Worm (Caenorhabditis elegans) whole organism, L1 larva: ENCODE data around the gene T04A8.7.

Source experiments
- C04F5.9 ChIP-seq: sonication (generic microtip); optimal IDR thresholded peaks from 2 replicates; lab custom pipeline; 2016; ENCODE audit warnings: missing genetic modification characterization, missing compliant biosample characterization
- C34B4.2 ChIP-seq: sonication (generic microtip); optimal IDR thresholded peaks from 2 replicates; lab custom pipeline; 2017; ENCODE audit warnings: mild to moderate bottlenecking, missing genetic modification characterization, missing compliant biosample characterization
- F16B12.6 ChIP-seq: fragments of 150-350 bp; optimal IDR thresholded peaks from 2 replicates; lab custom pipeline; 2014; ENCODE audit warnings: missing biosample characterization, missing genetic modification characterization
- Y116A8C.19 ChIP-seq: sonication (generic microtip); optimal IDR thresholded peaks from 2 replicates; lab custom pipeline; 2016; ENCODE audit warnings: missing compliant biosample characterization, missing genetic modification characterization, borderline replicate concordance
- aha-1 ChIP-seq: fragments of 150-350 bp; optimal IDR thresholded peaks from 2 replicates; lab custom pipeline; 2014; ENCODE audit warnings: missing biosample characterization, missing genetic modification characterization
- alr-1 ChIP-seq: fragments of 200-800 bp; sonication (Bioruptor generic); optimal IDR thresholded peaks from 2 replicates; lab custom pipeline; 2018; ENCODE audit warnings: borderline replicate concordance, mild to moderate bottlenecking, missing genetic modification characterization, missing compliant biosample characterization
- ama-1 ChIP-seq: fragments of 150-350 bp; optimal IDR thresholded peaks from 2 replicates; lab custom pipeline; 2014
- dpl-1 ChIP-seq, 3 experiments: fragments of 150-350 bp in 2 of 3; sonication (generic microtip) in 1 of 3; optimal IDR thresholded peaks; 2 replicates each; lab custom pipeline; 2014 to 2017; ENCODE audit warnings: missing biosample characterization in 3 of 3, missing genetic modification characterization in 3 of 3, missing genetic modification reagents in 3 of 3
- dsc-1 ChIP-seq: sonication (generic microtip); optimal IDR thresholded peaks from 2 replicates; lab custom pipeline; 2016; ENCODE audit warnings: mild to moderate bottlenecking, missing genetic modification characterization, missing compliant biosample characterization
- efl-1 ChIP-seq, 4 experiments: fragments of 150-350 bp; optimal IDR thresholded peaks in 3 of 4; peaks in 1 of 4; 1 replicate in 1 of 4; 2 replicates in 3 of 4; lab custom pipeline; 2014; ENCODE audit warnings: missing biosample characterization in 2 of 4, missing genetic modification characterization in 2 of 4, missing genetic modification reagents in 2 of 4
- efl-3 ChIP-seq: fragments of 200-800 bp; sonication (Bioruptor generic); optimal IDR thresholded peaks from 2 replicates; lab custom pipeline; 2018; ENCODE audit warnings: mild to moderate bottlenecking, missing genetic modification characterization, missing compliant biosample characterization
- elt-2 ChIP-seq: sonication (generic microtip); optimal IDR thresholded peaks from 2 replicates; lab custom pipeline; 2016; ENCODE audit warnings: missing genetic modification characterization, mild to moderate bottlenecking, inconsistent platforms, missing compliant biosample characterization, missing genetic modification reagents
- ets-5 ChIP-seq: fragments of 200-800 bp; sonication (Bioruptor generic); IDR thresholded peaks from 2 replicates; pipeline ENCODE4 v1.3.6; 2022; ENCODE audit warnings: missing genetic modification characterization, missing compliant biosample characterization
- fkh-10 ChIP-seq: sonication (generic microtip); optimal IDR thresholded peaks from 2 replicates; lab custom pipeline; 2017; ENCODE audit warnings: missing biosample characterization, missing genetic modification reagents, missing genetic modification characterization
- fkh-8 ChIP-seq: sonication (generic microtip); optimal IDR thresholded peaks from 2 replicates; lab custom pipeline; 2016; ENCODE audit warnings: mild to moderate bottlenecking, missing genetic modification characterization, missing compliant biosample characterization
- fos-1 ChIP-seq: fragments of 150-350 bp; optimal IDR thresholded peaks from 2 replicates; lab custom pipeline; 2014; ENCODE audit warnings: missing biosample characterization, missing genetic modification characterization
- grh-1 ChIP-seq: fragments of 200-800 bp; sonication (Bioruptor generic); IDR thresholded peaks from 2 replicates; pipeline ENCODE4 v1.3.6; 2022; ENCODE audit warnings: missing genetic modification reagents, missing genetic modification characterization, missing compliant biosample characterization
- hlh-17 ChIP-seq: fragments of 200-800 bp; sonication (Bioruptor generic); optimal IDR thresholded peaks from 2 replicates; lab custom pipeline; 2018; ENCODE audit warnings: missing genetic modification characterization, mild to moderate bottlenecking, missing compliant biosample characterization, moderate library complexity, borderline replicate concordance
- hlh-4 ChIP-seq: sonication (generic microtip); optimal IDR thresholded peaks from 2 replicates; lab custom pipeline; 2016; ENCODE audit warnings: mild to moderate bottlenecking, missing genetic modification characterization, missing compliant biosample characterization
- lir-3 ChIP-seq: sonication (generic microtip); optimal IDR thresholded peaks from 2 replicates; lab custom pipeline; 2016; ENCODE audit warnings: mild to moderate bottlenecking, missing genetic modification characterization, moderate library complexity, missing compliant biosample characterization; ENCODE audit not compliant: poor library complexity
- lsy-2 ChIP-seq, 2 experiments: fragments of 150-350 bp; optimal IDR thresholded peaks; 2 replicates each; lab custom pipeline; 2014; ENCODE audit warnings: missing biosample characterization in 2 of 2, missing genetic modification characterization in 2 of 2
- mep-1 ChIP-seq: fragments of 150-350 bp; optimal IDR thresholded peaks from 2 replicates; lab custom pipeline; 2014; ENCODE audit warnings: missing biosample characterization, missing genetic modification characterization
- nhr-11 ChIP-seq: fragments of 150-350 bp; optimal IDR thresholded peaks from 2 replicates; lab custom pipeline; 2014; ENCODE audit warnings: missing biosample characterization, missing genetic modification characterization
- nhr-12 ChIP-seq: sonication (generic microtip); optimal IDR thresholded peaks from 2 replicates; lab custom pipeline; 2017; ENCODE audit warnings: missing biosample characterization, missing genetic modification characterization
- nhr-19 ChIP-seq: fragments of 200-800 bp; sonication (Bioruptor generic); conservative IDR thresholded peaks from 2 replicates; pipeline ENCODE4 v1.3.6; 2022; ENCODE audit warnings: missing genetic modification characterization, missing compliant biosample characterization
- nhr-237 ChIP-seq: fragments of 150-350 bp; optimal IDR thresholded peaks from 2 replicates; lab custom pipeline; 2014; ENCODE audit warnings: missing biosample characterization, missing genetic modification characterization
- nhr-76 ChIP-seq: sonication (generic microtip); optimal IDR thresholded peaks from 2 replicates; lab custom pipeline; 2017; ENCODE audit warnings: missing biosample characterization, missing genetic modification characterization
- nhr-85 ChIP-seq: sonication (generic microtip); peaks from one replicate; lab custom pipeline; 2016; ENCODE audit warnings: missing genetic modification characterization, inconsistent platforms, missing compliant biosample characterization
- pag-3 ChIP-seq: sonication (generic microtip); optimal IDR thresholded peaks from 2 replicates; lab custom pipeline; 2017; ENCODE audit warnings: missing genetic modification characterization, mild to moderate bottlenecking, missing compliant biosample characterization, antibody characterized with exemption, borderline replicate concordance; ENCODE audit not compliant: insufficient read depth
- pax-3 ChIP-seq: fragments of 200-800 bp; sonication (Bioruptor generic); optimal IDR thresholded peaks from 2 replicates; lab custom pipeline; 2018; ENCODE audit warnings: mild to moderate bottlenecking, missing genetic modification characterization, moderate library complexity, missing compliant biosample characterization
- sptf-1 ChIP-seq: fragments of 150-350 bp; optimal IDR thresholded peaks from 2 replicates; lab custom pipeline; 2014; ENCODE audit warnings: missing biosample characterization, missing genetic modification characterization
- swsn-7 ChIP-seq: sonication (generic microtip); optimal IDR thresholded peaks from 2 replicates; lab custom pipeline; 2016; ENCODE audit warnings: missing genetic modification characterization, missing compliant biosample characterization
- unc-62 ChIP-seq: fragments of 150-350 bp; optimal IDR thresholded peaks from 2 replicates; lab custom pipeline; 2014; ENCODE audit warnings: missing biosample characterization, missing genetic modification reagents, missing genetic modification characterization
- unc-98 ChIP-seq: fragments of 200-800 bp; sonication (Bioruptor generic); IDR thresholded peaks from 2 replicates; pipeline ENCODE4 v1.3.6; 2022; ENCODE audit warnings: missing genetic modification characterization, missing compliant biosample characterization
- vab-15 ChIP-seq: sonication (generic microtip); optimal IDR thresholded peaks from 2 replicates; lab custom pipeline; 2017; ENCODE audit warnings: missing genotype, mild to moderate bottlenecking, missing genetic modification characterization, missing compliant biosample characterization
- zag-1 ChIP-seq: fragments of 150-350 bp; optimal IDR thresholded peaks from 2 replicates; lab custom pipeline; 2014; ENCODE audit warnings: missing biosample characterization, missing genetic modification characterization
- zip-4 ChIP-seq: fragments of 200-800 bp; sonication (Bioruptor generic); optimal IDR thresholded peaks from 2 replicates; lab custom pipeline; 2018; ENCODE audit warnings: mild to moderate bottlenecking, missing genetic modification characterization, moderate library complexity, missing compliant biosample characterization

Gene T04A8.7

ce11 chrIII:4693695-4694094 is 1.5 kb upstream of the T04A8.7 start, which contains the start of gene T04A8.8:
Gene T04A8.8, plus strand, starts transcription at chrIII:4693995.
- TF ChIP-seq Y116A8C.19 (no peak), zag-1 (tag; lab: Kevin White, UChicago) (no peak), fkh-8 (tag; lab: Kevin White, UChicago) (no peak), fos-1 (tag; lab: Kevin White, UChicago) (no peak), fkh-10 (GFP tag; lab: Kevin White, UChicago) (no peak), hlh-17 (GFP tag; lab: Kevin White, UChicago) (no peak), ets-5 (GFP tag; lab: Robert Waterston, UW) (no peak), mep-1 (no peak), nhr-237 (no peak), unc-98 (GFP tag; lab: Robert Waterston, UW) (no peak), dsc-1 (tag; lab: Kevin White, UChicago) (no peak), lir-3 (tag; lab: Kevin White, UChicago) (no peak), nhr-76 (tag; lab: Kevin White, UChicago) (no peak), hlh-4 (tag; lab: Kevin White, UChicago) (no peak), pag-3 (tag; lab: Kevin White, UChicago) (no peak)
- TF ChIP-seq, all 84 proteins: peak for 0

- TF ChIP-seq F16B12.6 (tag; lab: Kevin White, UChicago) (no peak), efl-1 (optimal IDR thresholded peaks at IDR 0.05; lab: Kevin White, UChicago) (no peak), efl-1 (GFP tag; optimal IDR thresholded peaks at IDR 0.05 in 1 of 2; lab: Kevin White, UChicago) (peak in 1 of 2 experiments; percentile 34)
Measured at ce11 chrIII:4696903-4697302, 1.7 kb downstream of the T04A8.7 start.

- TF ChIP-seq nhr-19 (GFP tag; lab: Robert Waterston, UW) (no peak), zip-4 (GFP tag; lab: Kevin White, UChicago) (no peak), hlh-17 (GFP tag; lab: Kevin White, UChicago) (no peak), efl-3 (GFP tag; lab: Kevin White, UChicago) (no peak), nhr-85 (tag; lab: Kevin White, UChicago) (no peak), grh-1 (GFP tag; lab: Robert Waterston, UW) (no peak), pax-3 (tag; lab: Kevin White, UChicago) (no peak), swsn-7 (no peak), aha-1 (tag; lab: Kevin White, UChicago) (no peak)
Measured at ce11 chrIII:4697819-4698218, 2.7 kb downstream of the T04A8.7 start, which contains the start of gene dnj-18. Gene dnj-18, plus strand, starts transcription at chrIII:4698119.

- TF ChIP-seq F16B12.6 (tag; lab: Kevin White, UChicago) (no peak), dpl-1 (GFP tag; optimal IDR thresholded peaks at IDR 0.05; lab: Kevin White, UChicago) (no peak), unc-62 (GFP tag; lab: Kevin White, UChicago) (no peak), lir-3 (tag; lab: Kevin White, UChicago) (no peak), vab-15 (no peak), ama-1 (lab: Kevin White, UChicago) (no peak), nhr-12 (tag; lab: Kevin White, UChicago) (no peak), nhr-11 (tag; lab: Kevin White, UChicago) (no peak), lsy-2 (tag; optimal IDR thresholded peaks at IDR 0.05; lab: Kevin White, UChicago) (no peak), efl-3 (GFP tag; lab: Kevin White, UChicago) (no peak), C34B4.2 (tag; lab: Kevin White, UChicago) (no peak), elt-2 (no peak), fkh-10 (GFP tag; lab: Kevin White, UChicago) (no peak), C04F5.9 (tag; lab: Kevin White, UChicago) (no peak), alr-1 (tag; lab: Kevin White, UChicago) (no peak), fos-1 (tag; lab: Kevin White, UChicago) (no peak), sptf-1 (tag; lab: Kevin White, UChicago) (no peak)
Measured at ce11 chrIII:4699922-4700321, 4.8 kb downstream of the T04A8.7 start, which contains the start of gene sel-13. Gene sel-13, minus strand, starts transcription at chrIII:4700224.
